Worm (Caenorhabditis elegans) whole organism, mixed stage, embryonic: Measurements from ENCODE around the gene T19C3.5.
A peak's percentile ranks its signal among the peaks of the same experiment; 100 is the strongest.

Experiments used
- M03D4.4 ChIP-seq: sonication (generic microtip); optimal IDR thresholded peaks from 2 replicates; lab custom pipeline; 2017; ENCODE audit warnings: mild to moderate bottlenecking, missing genetic modification characterization, missing compliant biosample characterization
- bed-3 ChIP-seq: fragments of 200-800 bp; sonication (Bioruptor generic); optimal IDR thresholded peaks from 3 replicates; lab custom pipeline; 2018; ENCODE audit warnings: mild to moderate bottlenecking, missing genetic modification characterization, moderate library complexity, missing compliant biosample characterization
- ceh-39 ChIP-seq: fragments of 150-350 bp; optimal IDR thresholded peaks from 2 replicates; lab custom pipeline; 2014; ENCODE audit warnings: missing biosample characterization, missing genetic modification characterization
- ceh-43 ChIP-seq: fragments of 200-800 bp; sonication (Bioruptor generic); optimal IDR thresholded peaks from 2 replicates; lab custom pipeline; 2018; ENCODE audit warnings: mild to moderate bottlenecking, missing genetic modification characterization, moderate library complexity, missing compliant biosample characterization
- ceh-83 ChIP-seq: fragments of 200-800 bp; sonication (Bioruptor generic); optimal IDR thresholded peaks from 2 replicates; lab custom pipeline; 2018; ENCODE audit warnings: mild to moderate bottlenecking, missing genetic modification characterization, missing compliant biosample characterization
- ces-1 ChIP-seq: fragments of 150-350 bp; optimal IDR thresholded peaks from 2 replicates; lab custom pipeline; 2014; ENCODE audit warnings: missing biosample characterization, missing genetic modification reagents, missing genetic modification characterization
- cnd-1 ChIP-seq: fragments of 200-800 bp; sonication (Bioruptor generic); optimal IDR thresholded peaks from 2 replicates; lab custom pipeline; 2018; ENCODE audit warnings: mild to moderate bottlenecking, missing genetic modification characterization, missing compliant biosample characterization
- drap-1 ChIP-seq: fragments of 200-800 bp; sonication (Bioruptor generic); optimal IDR thresholded peaks from 3 replicates; lab custom pipeline; 2018; ENCODE audit warnings: mild to moderate bottlenecking, missing genetic modification characterization, missing compliant biosample characterization
- elt-1 ChIP-seq: sonication (generic microtip); optimal IDR thresholded peaks from 2 replicates; lab custom pipeline; 2017; ENCODE audit warnings: missing genetic modification characterization, mild to moderate bottlenecking, missing compliant biosample characterization, antibody characterized with exemption, moderate library complexity, borderline replicate concordance; ENCODE audit not compliant: insufficient read depth
- elt-3 ChIP-seq: fragments of 150-350 bp; optimal IDR thresholded peaks from 2 replicates; lab custom pipeline; 2014; ENCODE audit warnings: missing biosample characterization, missing genetic modification characterization
- flh-1 ChIP-seq: fragments of 200-800 bp; sonication (Bioruptor generic); optimal IDR thresholded peaks from 2 replicates; lab custom pipeline; 2018; ENCODE audit warnings: mild to moderate bottlenecking, missing genetic modification characterization, moderate library complexity, missing compliant biosample characterization
- ham-2 ChIP-seq: fragments of 200-800 bp; sonication (Bioruptor generic); optimal IDR thresholded peaks from 2 replicates; lab custom pipeline; 2018; ENCODE audit warnings: mild to moderate bottlenecking, missing genetic modification characterization, missing compliant biosample characterization
- lin-13 ChIP-seq: fragments of 150-350 bp; optimal IDR thresholded peaks from 2 replicates; lab custom pipeline; 2014; ENCODE audit warnings: missing biosample characterization, missing genetic modification characterization
- lin-32 ChIP-seq: fragments of 200-800 bp; sonication (Bioruptor generic); optimal IDR thresholded peaks from 2 replicates; lab custom pipeline; 2018; ENCODE audit warnings: mild to moderate bottlenecking, missing genetic modification characterization, missing compliant biosample characterization
- lsy-2 ChIP-seq: fragments of 150-350 bp; optimal IDR thresholded peaks from 2 replicates; lab custom pipeline; 2014; ENCODE audit warnings: missing biosample characterization, missing genetic modification characterization
- mab-5 ChIP-seq: fragments of 150-350 bp; optimal IDR thresholded peaks from 2 replicates; lab custom pipeline; 2014; ENCODE audit warnings: missing biosample characterization, missing genetic modification characterization
- mep-1 ChIP-seq: fragments of 150-350 bp; optimal IDR thresholded peaks from 2 replicates; lab custom pipeline; 2017; ENCODE audit warnings: missing biosample characterization, missing genetic modification reagents, missing genetic modification characterization, inconsistent platforms
- mls-2 ChIP-seq: sonication (generic microtip); optimal IDR thresholded peaks from 2 replicates; lab custom pipeline; 2016; ENCODE audit warnings: mild to moderate bottlenecking, missing genetic modification characterization, moderate library complexity, missing compliant biosample characterization
- nhr-12 ChIP-seq: fragments of 150-350 bp; optimal IDR thresholded peaks from 2 replicates; lab custom pipeline; 2014; ENCODE audit warnings: missing biosample characterization, missing genetic modification characterization
- nhr-237 ChIP-seq: fragments of 150-350 bp; optimal IDR thresholded peaks from 2 replicates; lab custom pipeline; 2014; ENCODE audit warnings: missing biosample characterization, missing genetic modification characterization
- nhr-76 ChIP-seq: sonication (generic microtip); optimal IDR thresholded peaks from 2 replicates; lab custom pipeline; 2017; ENCODE audit warnings: missing biosample characterization, missing genetic modification characterization
- sem-2 ChIP-seq: fragments of 200-800 bp; sonication (Bioruptor generic); optimal IDR thresholded peaks from 2 replicates; lab custom pipeline; 2018; ENCODE audit warnings: mild to moderate bottlenecking, missing genetic modification characterization, missing compliant biosample characterization
- snpc-4 ChIP-seq: fragments of 150-350 bp; optimal IDR thresholded peaks from 2 replicates; lab custom pipeline; 2014; ENCODE audit warnings: missing biosample characterization, missing genetic modification characterization
- sptf-1 ChIP-seq: sonication (generic microtip); optimal IDR thresholded peaks from 2 replicates; lab custom pipeline; 2017; ENCODE audit warnings: mild to moderate bottlenecking, missing genetic modification characterization, moderate library complexity, missing compliant biosample characterization
- tbx-8 ChIP-seq: fragments of 200-800 bp; sonication (Bioruptor generic); optimal IDR thresholded peaks from 2 replicates; lab custom pipeline; 2018; ENCODE audit warnings: mild to moderate bottlenecking, missing genetic modification characterization, moderate library complexity, missing compliant biosample characterization
- unc-120 ChIP-seq: sonication (generic microtip); optimal IDR thresholded peaks from 2 replicates; lab custom pipeline; 2017; ENCODE audit warnings: missing genetic modification characterization, missing compliant biosample characterization; ENCODE audit not compliant: poor library complexity, severe bottlenecking
- unc-39 ChIP-seq: fragments of 150-350 bp; optimal IDR thresholded peaks from 2 replicates; lab custom pipeline; 2014; ENCODE audit warnings: missing biosample characterization, missing genetic modification characterization
- unc-62 ChIP-seq: fragments of 150-350 bp; optimal IDR thresholded peaks from 2 replicates; lab custom pipeline; 2014; ENCODE audit warnings: missing biosample characterization, missing genetic modification reagents, missing genetic modification characterization
- zip-8 ChIP-seq: fragments of 150-350 bp; optimal IDR thresholded peaks from 2 replicates; lab custom pipeline; 2014; ENCODE audit warnings: missing biosample characterization, missing genetic modification characterization
- ztf-11 ChIP-seq: fragments of 150-350 bp; optimal IDR thresholded peaks from 2 replicates; lab custom pipeline; 2014; ENCODE audit warnings: missing biosample characterization, missing genetic modification characterization

Gene T19C3.5

ce11 chrIII:640198-640803 lies 12.6 kb upstream of the T19C3.5 start, which contains the start of the genes tag-266 and tag-267:
tag-266 (minus strand) TSS chrIII:640226.
tag-267 (plus strand) TSS chrIII:640790.
- TF ChIP-seq drap-1 (GFP tag; lab: Kevin White, UChicago) (peak; percentile 61), nhr-237 (tag; lab: Kevin White, UChicago) (peak; percentile 79), unc-39 (tag; lab: Kevin White, UChicago) (no peak), mep-1 (peak; percentile 63), zip-8 (tag; lab: Kevin White, UChicago) (no peak), mls-2 (tag; lab: Kevin White, UChicago) (peak; percentile 35), flh-1 (GFP tag; lab: Kevin White, UChicago) (no peak), cnd-1 (tag; lab: Kevin White, UChicago) (peak; percentile 65), elt-1 (no peak), ces-1 (GFP tag; lab: Kevin White, UChicago) (peak; percentile 63), ceh-83 (GFP tag; lab: Kevin White, UChicago) (peak; percentile 5), tbx-8 (GFP tag; lab: Kevin White, UChicago) (peak; percentile 65), bed-3 (GFP tag; lab: Kevin White, UChicago) (peak; percentile 64), ceh-39 (peak; percentile 4), sem-2 (GFP tag; lab: Kevin White, UChicago) (peak; percentile 28), sptf-1 (tag; lab: Kevin White, UChicago) (peak; percentile 89), lsy-2 (tag; lab: Kevin White, UChicago) (peak; percentile 70), unc-120 (tag; lab: Kevin White, UChicago) (peak; percentile 15), lin-13 (peak; percentile 41), M03D4.4 (tag; lab: Kevin White, UChicago) (peak; percentile 64), snpc-4 (no peak)
- TF ChIP-seq, all 35 proteins: peak for 16

- TF ChIP-seq elt-1 (no peak), ham-2 (GFP tag; lab: Kevin White, UChicago) (no peak), lsy-2 (tag; lab: Kevin White, UChicago) (no peak), flh-1 (GFP tag; lab: Kevin White, UChicago) (no peak), sptf-1 (tag; lab: Kevin White, UChicago) (no peak), mab-5 (tag; lab: Kevin White, UChicago) (no peak), elt-3 (tag; lab: Kevin White, UChicago) (no peak), M03D4.4 (tag; lab: Kevin White, UChicago) (no peak), ceh-43 (GFP tag; lab: Kevin White, UChicago) (no peak), ztf-11 (no peak), nhr-76 (tag; lab: Kevin White, UChicago) (no peak), snpc-4 (no peak), zip-8 (tag; lab: Kevin White, UChicago) (no peak), unc-39 (tag; lab: Kevin White, UChicago) (no peak), ceh-39 (no peak), ceh-83 (GFP tag; lab: Kevin White, UChicago) (no peak), ces-1 (GFP tag; lab: Kevin White, UChicago) (no peak), mls-2 (tag; lab: Kevin White, UChicago) (no peak), nhr-12 (no peak)
Observed at ce11 chrIII:638319-638718, 10.6 kb upstream of the T19C3.5 start, which contains the start of gene sbds-1. sbds-1 (minus strand) TSS chrIII:638419.

- no peak for TF ChIP-seq mab-5 (tag; lab: Kevin White, UChicago)
- TF ChIP-seq elt-3 (tag; lab: Kevin White, UChicago), result no peak
- no peak for TF ChIP-seq sem-2 (GFP tag; lab: Kevin White, UChicago)
- TF ChIP-seq ceh-43 (GFP tag; lab: Kevin White, UChicago), result no peak
- no peak for TF ChIP-seq ham-2 (GFP tag; lab: Kevin White, UChicago)
- TF ChIP-seq sptf-1 (tag; lab: Kevin White, UChicago), result no peak
- TF ChIP-seq lsy-2 (tag; lab: Kevin White, UChicago), result no peak
- no peak for TF ChIP-seq elt-1
- TF ChIP-seq mep-1, result no peak
- no peak for TF ChIP-seq lin-32 (GFP tag; lab: Kevin White, UChicago)
- TF ChIP-seq unc-62 (GFP tag; lab: Kevin White, UChicago), result no peak
Observed at ce11 chrIII:636067-636466, 8.3 kb upstream of the T19C3.5 start, which contains the start of gene T19C3.7. T19C3.7 (minus strand) TSS chrIII:636167.

ce11 chrIII:634618-635017 lies 6.9 kb upstream of the T19C3.5 start, which contains the start of gene fem-2:
fem-2 (minus strand) TSS chrIII:634626.
- TF ChIP-seq ces-1 (GFP tag; lab: Kevin White, UChicago) (peak; percentile 83), bed-3 (GFP tag; lab: Kevin White, UChicago) (no peak)
